Fruit fly (Drosophila melanogaster) whole organism: ENCODE measurements around the gene mmy.

ENCODE experiments used
- CG8478 ChIP-seq: fragments of >200 bp; optimal IDR thresholded peaks from 2 replicates; lab custom pipeline; 2018; ENCODE audit warnings: inconsistent platforms
- Dll ChIP-seq: fragments of >200 bp; optimal IDR thresholded peaks from 2 replicates; lab custom pipeline; 2017
- EcR ChIP-seq, 2 experiments: fragments of >200 bp; optimal IDR thresholded peaks; 2 replicates each; lab custom pipeline; 2017; ENCODE audit warnings: missing biosample characterization in 2 of 2, missing genetic modification characterization in 2 of 2, missing genetic modification reagents in 2 of 2
- pan ChIP-seq: fragments of >200 bp; optimal IDR thresholded peaks from 2 replicates; lab custom pipeline; 2017
- psq ChIP-seq: fragments of >200 bp; optimal IDR thresholded peaks from 2 replicates; lab custom pipeline; 2017
- usp ChIP-seq: fragments of >200 bp; optimal IDR thresholded peaks from 2 replicates; lab custom pipeline; 2017; ENCODE audit warnings: missing biosample characterization, missing genetic modification characterization, mixed read lengths

mmy gene

DNA sequence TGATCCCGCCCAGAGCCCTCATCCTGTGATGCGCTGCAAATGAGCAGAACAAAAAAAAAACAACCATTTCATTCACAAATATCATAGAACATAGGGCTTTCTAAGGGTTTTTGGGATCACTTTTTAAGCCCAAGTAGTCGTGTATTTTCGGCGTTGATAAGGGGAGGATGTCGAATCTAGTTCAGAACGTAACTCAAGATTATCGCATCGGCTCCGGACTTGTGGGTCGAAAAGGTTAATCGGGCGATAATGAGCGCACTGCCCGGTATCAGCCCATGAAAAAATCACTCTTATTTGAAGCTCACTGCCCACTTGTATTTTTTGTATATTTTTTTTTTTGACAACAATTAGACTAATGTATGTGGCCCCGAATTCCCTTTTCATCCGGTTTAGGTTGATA lies 51.2 kb downstream of the mmy start:
- no peak for TF ChIP-seq pan

DNA sequence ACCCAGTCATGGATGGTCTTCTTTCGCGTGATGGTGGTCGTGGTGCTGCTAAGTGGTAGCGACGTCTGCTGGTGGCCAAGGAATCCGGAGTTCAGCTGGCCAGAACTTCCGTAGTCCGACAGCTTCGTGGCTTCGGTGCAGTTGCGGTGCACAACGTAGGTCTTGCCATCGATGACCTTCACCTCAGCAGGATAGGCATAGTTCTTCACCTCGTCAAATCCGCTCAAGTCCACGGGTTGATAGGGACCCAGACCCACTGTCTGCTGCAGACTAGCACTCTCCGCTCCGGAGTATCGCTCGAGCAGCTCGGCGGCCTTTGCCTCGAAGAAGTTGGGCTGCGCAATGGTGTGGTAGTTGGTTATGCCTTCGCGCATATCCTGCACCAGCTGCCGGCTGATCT lies 52.2 kb downstream of the mmy start:
- TF ChIP-seq usp (GFP tag; lab: Kevin White, UChicago) = no peak
- TF ChIP-seq psq (lab: Kevin White, UChicago) = no peak
- TF ChIP-seq Dll (lab: Kevin White, UChicago) = no peak
- no peak for TF ChIP-seq EcR (GFP tag; optimal IDR thresholded peaks at IDR 0.05; lab: Kevin White, UChicago)
- no peak for TF ChIP-seq pan
- no peak for TF ChIP-seq CG8478 (lab: Kevin White, UChicago)
